Worm (Caenorhabditis elegans): Measurements from ENCODE around the gene C17F4.7.
A peak's percentile ranks its signal among the peaks of the same experiment; 100 is the strongest.

The C17F4.7 gene

ce11 chrII:3249406-3249805 is 3.6 kb upstream of the C17F4.7 start, which contains the start of gene clec-124:
Gene clec-124, plus strand, starts transcription at chrII:3249706.
- no peak for TF ChIP-seq unc-130 (tag; optimal IDR thresholded peaks at IDR 0.05)
- TF ChIP-seq nhr-77 (tag; optimal IDR thresholded peaks at IDR 0.05), result no peak

DNA sequence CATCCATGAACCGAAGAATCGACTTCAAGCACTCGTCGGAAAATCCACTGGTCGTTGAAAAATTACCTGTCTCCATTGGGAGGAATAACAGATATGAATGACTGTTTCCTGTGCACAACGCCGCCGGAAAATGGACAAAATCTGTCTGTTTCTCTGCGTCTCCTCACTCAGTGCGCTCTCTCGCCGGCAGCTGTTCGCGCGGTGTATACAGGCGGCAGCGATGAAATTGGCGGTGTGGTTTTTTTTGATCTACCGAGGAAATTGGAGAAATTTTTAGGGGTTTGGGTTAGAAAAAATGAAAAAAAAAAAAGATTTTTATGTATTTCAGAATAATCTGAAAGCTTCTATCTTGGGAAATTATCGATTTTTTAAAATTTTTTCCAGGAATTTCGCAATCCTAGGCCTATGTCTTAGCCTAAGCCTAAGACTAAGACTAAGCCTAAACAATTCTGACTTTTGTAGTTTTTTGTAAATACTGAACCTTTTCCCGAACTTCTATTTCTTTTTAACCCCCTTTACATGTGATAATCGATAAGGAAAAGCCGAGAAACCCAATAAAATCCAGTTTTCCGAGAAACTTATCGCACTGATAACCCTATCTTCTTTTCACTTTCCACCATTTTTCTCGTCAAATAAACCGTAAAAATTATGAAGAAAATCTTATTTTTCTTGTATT is 2.4 kb upstream of the C17F4.7 start, which contains the start of the genes fbxc-50 and C17F4.2:
fbxc-50 (minus strand) TSS at position 81 of the 676 bp plus-strand sequence.
C17F4.2 (plus strand) TSS at position 626 of the 676 bp plus-strand sequence.
- no peak for TF ChIP-seq nhr-84 (tag; optimal IDR thresholded peaks at IDR 0.05)
- TF ChIP-seq xbp-1 (tag; optimal IDR thresholded peaks at IDR 0.05), result no peak
- no peak for TF ChIP-seq irx-1 (tag; optimal IDR thresholded peaks at IDR 0.05)
- peak; percentile 80 for TF ChIP-seq blmp-1 (tag; optimal IDR thresholded peaks at IDR 0.05)
- TF ChIP-seq zip-4 (GFP tag; optimal IDR thresholded peaks at IDR 0.05), result no peak
- no peak for TF ChIP-seq lir-3 (tag; optimal IDR thresholded peaks at IDR 0.05; ENCODE audit: poor library complexity)
- TF ChIP-seq swsn-7 (tag; optimal IDR thresholded peaks at IDR 0.05), result no peak
- no peak for TF ChIP-seq efl-1 (optimal IDR thresholded peaks at IDR 0.05)
- TF ChIP-seq efl-1 (GFP tag; optimal IDR thresholded peaks at IDR 0.05 in 1 of 2), result peak in 1 of 2 experiments; percentile 56

DNA sequence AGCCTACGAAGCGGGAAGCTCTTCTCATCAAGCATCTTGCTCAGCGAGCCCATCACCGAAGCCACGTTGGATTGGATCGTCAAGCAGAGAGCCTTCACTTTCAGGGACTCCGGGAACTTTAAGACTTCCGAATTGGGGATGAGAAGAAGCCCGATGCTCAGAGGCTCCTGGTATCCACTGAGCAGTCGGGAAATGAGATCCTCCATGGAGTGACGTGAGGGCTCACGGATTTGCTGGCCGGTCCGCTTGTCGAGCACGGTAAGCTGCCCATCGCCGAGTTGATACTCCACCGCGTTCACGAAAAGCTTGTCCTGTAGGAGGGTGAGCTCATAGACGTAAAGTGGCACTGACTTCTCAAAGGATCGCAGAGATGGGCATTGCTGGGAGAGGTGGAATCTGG is 1.7 kb upstream of the C17F4.7 start:
- TF ChIP-seq nhr-84 (tag; optimal IDR thresholded peaks at IDR 0.05), result no peak
- TF ChIP-seq elt-3 (tag; optimal IDR thresholded peaks at IDR 0.05), result no peak
- no peak for TF ChIP-seq sup-37 (GFP tag; optimal IDR thresholded peaks at IDR 0.05)
- TF ChIP-seq ceh-82 (tag; optimal IDR thresholded peaks at IDR 0.05), result no peak
- no peak for TF ChIP-seq ceh-63 (GFP tag; optimal IDR thresholded peaks at IDR 0.05)
- no peak for TF ChIP-seq nhr-71 (tag; optimal IDR thresholded peaks at IDR 0.05)
- no peak for TF ChIP-seq mab-9 (GFP tag; IDR thresholded peaks at IDR 0.05)
- TF ChIP-seq fkh-4 (tag; optimal IDR thresholded peaks at IDR 0.05; ENCODE audit: borderline replicate concordance), result no peak
- TF ChIP-seq nhr-237 (tag; optimal IDR thresholded peaks at IDR 0.05), result no peak
- TF ChIP-seq ets-5 (GFP tag; IDR thresholded peaks at IDR 0.05), result no peak
- no peak for TF ChIP-seq aly-2 (tag; optimal IDR thresholded peaks at IDR 0.05)
- no peak for TF ChIP-seq F16B12.6 (tag; optimal IDR thresholded peaks at IDR 0.05)
- no peak for TF ChIP-seq tbx-2 (tag; optimal IDR thresholded peaks at IDR 0.05)
- no peak for TF ChIP-seq fos-1 (tag; optimal IDR thresholded peaks at IDR 0.05)
- TF ChIP-seq hpl-2 (GFP tag; optimal IDR thresholded peaks at IDR 0.05), result no peak

DNA sequence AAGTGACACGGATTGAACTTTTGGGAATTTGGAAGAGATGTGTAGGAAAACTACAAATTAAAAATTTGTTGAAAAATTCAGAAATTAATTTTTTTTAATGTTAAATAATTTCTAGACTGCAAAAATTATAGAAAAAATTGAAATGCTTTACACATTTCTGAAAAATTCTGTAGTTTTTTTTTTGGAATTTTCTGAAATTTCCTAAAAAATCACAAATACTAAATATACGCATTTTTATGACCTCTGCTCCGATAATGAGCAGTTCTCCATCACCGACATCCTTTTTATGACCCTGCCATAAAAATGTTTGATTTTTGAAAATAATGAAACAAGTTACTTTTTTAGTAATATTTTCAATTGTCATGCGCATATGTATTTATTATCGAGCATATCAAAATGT is 1.1 kb downstream of the C17F4.7 start:
- no peak for TF ChIP-seq tbx-2 (tag; optimal IDR thresholded peaks at IDR 0.05)
- TF ChIP-seq nhr-90 (tag; optimal IDR thresholded peaks at IDR 0.05; ENCODE audit: poor library complexity), result no peak
- TF ChIP-seq blmp-1 (tag; optimal IDR thresholded peaks at IDR 0.05), result no peak
- no peak for TF ChIP-seq unc-98 (GFP tag; IDR thresholded peaks at IDR 0.05)

- TF ChIP-seq sup-37 (GFP tag; optimal IDR thresholded peaks at IDR 0.05) (no peak), blmp-1 (tag; optimal IDR thresholded peaks at IDR 0.05) (peak; percentile 85), elt-3 (tag; optimal IDR thresholded peaks at IDR 0.05) (peak in 1 of 6 experiments; percentile 9)
Observed at ce11 chrII:3244070-3244469, 1.7 kb downstream of the C17F4.7 start, which contains the start of gene C17F4.12. Gene C17F4.12, minus strand, starts transcription at chrII:3244170.

- TF ChIP-seq ama-1 (optimal IDR thresholded peaks at IDR 0.05), result no peak
- peak; percentile 99 for TF ChIP-seq blmp-1 (tag; optimal IDR thresholded peaks at IDR 0.05)
- TF ChIP-seq fkh-4 (tag; optimal IDR thresholded peaks at IDR 0.05; ENCODE audit: borderline replicate concordance), result no peak
- TF ChIP-seq egl-13 (tag; optimal IDR thresholded peaks at IDR 0.05), result no peak
- TF ChIP-seq Y116A8C.19 (tag; optimal IDR thresholded peaks at IDR 0.05; ENCODE audit: borderline replicate concordance), result no peak
- no peak for TF ChIP-seq nhr-71 (tag; optimal IDR thresholded peaks at IDR 0.05)
- no peak for TF ChIP-seq rnt-1 (tag; optimal IDR thresholded peaks at IDR 0.05)
- TF ChIP-seq ceh-88 (GFP tag; IDR thresholded peaks at IDR 0.05), result no peak
- no peak for TF ChIP-seq dsc-1 (tag; optimal IDR thresholded peaks at IDR 0.05)
- TF ChIP-seq nhr-20 (tag; optimal IDR thresholded peaks at IDR 0.05), result no peak
- no peak for TF ChIP-seq unc-86 (tag; optimal IDR thresholded peaks at IDR 0.05)
- no peak for TF ChIP-seq lin-14 (GFP tag; optimal IDR thresholded peaks at IDR 0.05)
- TF ChIP-seq elt-3 (tag; optimal IDR thresholded peaks at IDR 0.05), result peak in 2 of 6 experiments; percentile 50 to 77
Observed at ce11 chrII:3241842-3242241, 4.0 kb downstream of the C17F4.7 start.
